Fruit fly (Drosophila melanogaster) whole organism, embryonic: ENCODE measurements around the gene Mco4.

Experiments
- Atf-2 ChIP-seq: fragments of 200-800 bp; sonication (Bioruptor generic); optimal IDR thresholded peaks from 2 replicates; lab custom pipeline; 2016; ENCODE audit warnings: missing biosample characterization, missing genetic modification characterization
- CG11085 ChIP-seq: fragments of 200-800 bp; sonication (Bioruptor generic); IDR thresholded peaks from 2 replicates; pipeline ENCODE4 v1.3.6; 2022; ENCODE audit warnings: missing biosample characterization, missing genetic modification characterization
- CG12769 ChIP-seq: fragments of 200-800 bp; sonication (Bioruptor generic); optimal IDR thresholded peaks from 2 replicates; lab custom pipeline; 2019; ENCODE audit warnings: missing biosample characterization, mild to moderate bottlenecking, missing genetic modification characterization, moderate library complexity
- CG12942 ChIP-seq: fragments of 200-800 bp; sonication (Bioruptor generic); optimal IDR thresholded peaks from 3 replicates; lab custom pipeline; 2016; ENCODE audit warnings: missing biosample characterization, missing genetic modification characterization
- CG13775 ChIP-seq: fragments of 200-800 bp; sonication (Bioruptor generic); optimal IDR thresholded peaks from 3 replicates; lab custom pipeline; 2017; ENCODE audit warnings: missing biosample characterization, mild to moderate bottlenecking, missing genetic modification characterization
- CG14710 ChIP-seq: fragments of 200-800 bp; sonication (Bioruptor generic); optimal IDR thresholded peaks from 3 replicates; lab custom pipeline; 2019; ENCODE audit warnings: missing biosample characterization, mild to moderate bottlenecking, missing genetic modification characterization, moderate library complexity
- CG16815 ChIP-seq: fragments of 200-800 bp; sonication (Bioruptor generic); optimal IDR thresholded peaks from 3 replicates; lab custom pipeline; 2017; ENCODE audit warnings: missing biosample characterization, mild to moderate bottlenecking, missing genetic modification characterization
- CG17328 ChIP-seq: fragments of 200-800 bp; sonication (Bioruptor generic); IDR thresholded peaks from 2 replicates; pipeline ENCODE4 v1.3.6; 2022; ENCODE audit warnings: missing biosample characterization, missing genetic modification characterization
- CG17359 ChIP-seq: fragments of 200-800 bp; sonication (Bioruptor generic); optimal IDR thresholded peaks from 3 replicates; lab custom pipeline; 2018; ENCODE audit warnings: missing biosample characterization, mild to moderate bottlenecking, missing genetic modification characterization, moderate library complexity
- CG17385 ChIP-seq: fragments of 200-800 bp; sonication (Bioruptor generic); optimal IDR thresholded peaks from 3 replicates; lab custom pipeline; 2018; ENCODE audit warnings: missing biosample characterization, mild to moderate bottlenecking, missing genetic modification characterization
- CG3065 ChIP-seq: fragments of 200-800 bp; sonication (Bioruptor generic); optimal IDR thresholded peaks from 2 replicates; lab custom pipeline; 2016; ENCODE audit warnings: missing biosample characterization, missing genetic modification characterization
- CG33557 ChIP-seq: fragments of 200-800 bp; sonication (Bioruptor generic); optimal IDR thresholded peaks from 2 replicates; lab custom pipeline; 2019; ENCODE audit warnings: missing biosample characterization, mild to moderate bottlenecking, missing genetic modification characterization, moderate library complexity
- CG4282 ChIP-seq: fragments of 200-800 bp; sonication (Bioruptor generic); optimal IDR thresholded peaks from 2 replicates; lab custom pipeline; 2016; ENCODE audit warnings: missing biosample characterization, missing genetic modification characterization
- CG4617 ChIP-seq: fragments of 200-800 bp; sonication (Bioruptor generic); optimal IDR thresholded peaks from 3 replicates; lab custom pipeline; 2016; ENCODE audit warnings: missing biosample characterization, missing genetic modification characterization, borderline replicate concordance
- CG4707 ChIP-seq: fragments of 200-800 bp; sonication (Bioruptor generic); optimal IDR thresholded peaks from 2 replicates; lab custom pipeline; 2018; ENCODE audit warnings: missing biosample characterization, mild to moderate bottlenecking, missing genetic modification characterization, moderate library complexity
- CG7271 ChIP-seq: fragments of 200-800 bp; sonication (Bioruptor generic); optimal IDR thresholded peaks from 2 replicates; lab custom pipeline; 2018; ENCODE audit warnings: missing biosample characterization, mild to moderate bottlenecking, missing genetic modification characterization, moderate library complexity
- CG7745 ChIP-seq: fragments of 200-800 bp; sonication (Bioruptor generic); optimal IDR thresholded peaks from 2 replicates; lab custom pipeline; 2018; ENCODE audit warnings: missing biosample characterization, mild to moderate bottlenecking, missing genetic modification characterization, moderate library complexity
- CG8290 ChIP-seq, 3 experiments: fragments of 200-800 bp; sonication (Bioruptor generic); optimal IDR thresholded peaks; 2 replicates each; lab custom pipeline; 2016 to 2019; ENCODE audit warnings: missing biosample characterization in 3 of 3, missing genetic modification characterization in 3 of 3, mild to moderate bottlenecking in 2 of 3, moderate library complexity in 1 of 3
- CG9727 ChIP-seq: fragments of 200-800 bp; sonication (Bioruptor generic); optimal IDR thresholded peaks from 3 replicates; lab custom pipeline; 2017; ENCODE audit warnings: missing biosample characterization, mild to moderate bottlenecking, missing genetic modification characterization
- CTCF ChIP-seq: fragments of 200-800 bp; sonication (Bioruptor generic); optimal IDR thresholded peaks from 2 replicates; lab custom pipeline; 2017; ENCODE audit warnings: missing biosample characterization, mild to moderate bottlenecking, missing genetic modification characterization, moderate library complexity
- Elba2 ChIP-seq: fragments of 200-800 bp; sonication (Bioruptor generic); optimal IDR thresholded peaks from 3 replicates; lab custom pipeline; 2016; ENCODE audit warnings: missing biosample characterization, missing genetic modification characterization
- Fer1 ChIP-seq: fragments of 200-800 bp; sonication (Bioruptor generic); optimal IDR thresholded peaks from 2 replicates; lab custom pipeline; 2017; ENCODE audit warnings: missing biosample characterization, mild to moderate bottlenecking, missing genetic modification characterization
- GATAe ChIP-seq: fragments of 200-800 bp; sonication (Bioruptor generic); conservative IDR thresholded peaks from 2 replicates; pipeline ENCODE4 v1.3.6; 2022; ENCODE audit warnings: missing biosample characterization, missing genetic modification characterization
- MTF-1 ChIP-seq: fragments of 200-800 bp; sonication (Bioruptor generic); optimal IDR thresholded peaks from 2 replicates; lab custom pipeline; 2018; ENCODE audit warnings: missing biosample characterization, mild to moderate bottlenecking, missing genetic modification characterization, borderline replicate concordance
- Oaz ChIP-seq: fragments of 200-800 bp; sonication (Bioruptor generic); IDR thresholded peaks from 2 replicates; pipeline ENCODE4 v1.3.6; 2022; ENCODE audit warnings: missing biosample characterization, missing genetic modification characterization
- Oli ChIP-seq: fragments of 200-800 bp; sonication (Bioruptor generic); optimal IDR thresholded peaks from 2 replicates; lab custom pipeline; 2018; ENCODE audit warnings: missing biosample characterization, mild to moderate bottlenecking, missing genetic modification characterization, moderate library complexity
- PHDP ChIP-seq: fragments of 200-800 bp; sonication (Bioruptor generic); optimal IDR thresholded peaks from 3 replicates; lab custom pipeline; 2018; ENCODE audit warnings: missing biosample characterization, mild to moderate bottlenecking, missing genetic modification characterization, moderate library complexity
- Sox100B ChIP-seq: fragments of 200-800 bp; sonication (Bioruptor generic); optimal IDR thresholded peaks from 3 replicates; lab custom pipeline; 2018; ENCODE audit warnings: missing biosample characterization, mild to moderate bottlenecking, missing genetic modification characterization
- Vsx1 ChIP-seq: fragments of 200-800 bp; sonication (Bioruptor generic); optimal IDR thresholded peaks from 2 replicates; lab custom pipeline; 2017; ENCODE audit warnings: missing biosample characterization, mild to moderate bottlenecking, missing genetic modification characterization, missing genetic modification reagents
- bbx ChIP-seq: fragments of 200-800 bp; sonication (Bioruptor generic); IDR thresholded peaks from 2 replicates; pipeline ENCODE4 v1.3.6; 2022; ENCODE audit warnings: missing biosample characterization, missing genetic modification characterization; ENCODE audit not compliant: partially characterized antibody
- cato ChIP-seq: fragments of 200-800 bp; sonication (Bioruptor generic); optimal IDR thresholded peaks from 2 replicates; lab custom pipeline; 2016; ENCODE audit warnings: missing biosample characterization, missing genetic modification characterization, borderline replicate concordance
- cg ChIP-seq: fragments of 200-800 bp; sonication (Bioruptor generic); optimal IDR thresholded peaks from 3 replicates; lab custom pipeline; 2019; ENCODE audit warnings: missing biosample characterization, mild to moderate bottlenecking, missing genetic modification characterization, moderate library complexity
- fd102C ChIP-seq: fragments of 200-800 bp; sonication (Bioruptor generic); optimal IDR thresholded peaks from 2 replicates; lab custom pipeline; 2018; ENCODE audit warnings: missing biosample characterization, mild to moderate bottlenecking, missing genetic modification characterization, moderate library complexity
- gcm2 ChIP-seq: fragments of 200-800 bp; sonication (Bioruptor generic); optimal IDR thresholded peaks from 2 replicates; lab custom pipeline; 2016; ENCODE audit warnings: missing biosample characterization, missing genetic modification characterization
- hb ChIP-seq: fragments of 200-800 bp; sonication (Bioruptor generic); IDR thresholded peaks from 3 replicates; pipeline ENCODE4 v1.3.6; 2022; ENCODE audit warnings: missing biosample characterization, missing genetic modification characterization; ENCODE audit not compliant: partially characterized antibody
- lmd ChIP-seq: fragments of 200-800 bp; sonication (Bioruptor generic); IDR thresholded peaks from 2 replicates; pipeline ENCODE4 v1.3.6; 2022; ENCODE audit warnings: missing biosample characterization, missing genetic modification characterization
- nom ChIP-seq: fragments of 200-800 bp; sonication (Bioruptor generic); optimal IDR thresholded peaks from 2 replicates; lab custom pipeline; 2017; ENCODE audit warnings: missing biosample characterization, missing genetic modification characterization, mild to moderate bottlenecking, moderate library complexity, missing genetic modification reagents
- otp ChIP-seq: fragments of 200-800 bp; sonication (Bioruptor generic); IDR thresholded peaks from 3 replicates; pipeline ENCODE4, ENCODE4 v1.3.6; 2022; ENCODE audit warnings: missing biosample characterization, missing genetic modification characterization
- pfk ChIP-seq: fragments of 200-800 bp; sonication (Bioruptor generic); optimal IDR thresholded peaks from 2 replicates; lab custom pipeline; 2018; ENCODE audit warnings: missing biosample characterization, mild to moderate bottlenecking, missing genetic modification characterization, moderate library complexity
- phol ChIP-seq: fragments of 200-800 bp; sonication (Bioruptor generic); optimal IDR thresholded peaks from 3 replicates; lab custom pipeline; 2018; ENCODE audit warnings: missing biosample characterization, mild to moderate bottlenecking, missing genetic modification characterization, moderate library complexity
- pita ChIP-seq: fragments of 200-800 bp; sonication (Bioruptor generic); optimal IDR thresholded peaks from 2 replicates; lab custom pipeline; 2017; ENCODE audit warnings: missing biosample characterization, mild to moderate bottlenecking, missing genetic modification characterization
- sens ChIP-seq: fragments of 200-800 bp; sonication (Bioruptor generic); peaks from one replicate; lab custom pipeline; 2016; ENCODE audit warnings: missing biosample characterization, missing genetic modification characterization
- shn ChIP-seq: fragments of 200-800 bp; sonication (Bioruptor generic); optimal IDR thresholded peaks from 3 replicates; lab custom pipeline; 2016; ENCODE audit warnings: missing biosample characterization, missing genetic modification characterization
- sob ChIP-seq: fragments of 200-800 bp; sonication (Bioruptor generic); IDR thresholded peaks from 2 replicates; pipeline ENCODE4 v1.3.6; 2022; ENCODE audit warnings: missing biosample characterization, missing genetic modification characterization
- stwl ChIP-seq: fragments of 200-800 bp; sonication (Bioruptor generic); optimal IDR thresholded peaks from 3 replicates; lab custom pipeline; 2018; ENCODE audit warnings: missing biosample characterization, mild to moderate bottlenecking, missing genetic modification characterization, moderate library complexity

Gene Mco4

DNA sequence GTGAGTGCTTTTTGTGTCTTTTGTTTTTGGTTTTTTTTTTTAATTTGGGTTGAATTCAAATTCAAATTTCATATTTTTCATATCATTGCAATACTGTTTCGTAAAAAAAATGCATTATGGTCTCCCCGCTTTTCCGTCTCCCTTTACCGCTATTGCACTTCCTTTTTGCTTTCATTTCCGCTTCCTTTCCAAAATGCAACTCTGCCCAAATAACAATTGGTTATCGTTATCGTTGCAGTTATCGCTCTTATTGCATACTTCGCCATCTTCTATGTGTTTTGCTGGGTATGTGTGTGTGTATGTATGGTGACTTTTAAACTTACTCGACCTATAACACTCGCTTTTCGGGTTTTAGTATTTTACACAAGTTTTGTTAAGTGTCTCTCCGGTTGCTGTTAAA, 9.2 kb upstream of the Mco4 start (continued):
- no peak for TF ChIP-seq Oaz (GFP tag; lab: Robert Waterston, UW)
- TF ChIP-seq lmd (GFP tag; lab: Robert Waterston, UW): no peak
- no peak for TF ChIP-seq CG4617 (GFP tag; lab: Kevin White, UChicago)
- TF ChIP-seq CG3065 (GFP tag; lab: Kevin White, UChicago): no peak
- TF ChIP-seq nom (GFP tag; lab: Kevin White, UChicago): peak; percentile 22
- no peak for TF ChIP-seq Vsx1
- peak; percentile 25 for TF ChIP-seq CG33557
- TF ChIP-seq pita (GFP tag; lab: Kevin White, UChicago): no peak
- no peak for TF ChIP-seq Fer1 (GFP tag; lab: Kevin White, UChicago)
- no peak for TF ChIP-seq sob
- TF ChIP-seq hb: no peak
- no peak for TF ChIP-seq Oli
- TF ChIP-seq CG17328 (GFP tag; lab: Robert Waterston, UW): 0 out of 2 replicates have a peak, but pooled peaks have one; percentile 25
- no peak for TF ChIP-seq pfk (GFP tag; lab: Kevin White, UChicago)
- TF ChIP-seq CG8290 (GFP tag; optimal IDR thresholded peaks at IDR 0.05; lab: Kevin White, UChicago): peak; percentile 41
- peak in 1 of 2 experiments; percentile 31 for TF ChIP-seq CG8290 (tag; optimal IDR thresholded peaks at IDR 0.05; lab: Kevin White, UChicago)
- TF ChIP-seq GATAe (GFP tag; lab: Robert Waterston, UW): no peak
- peak; percentile 1 for TF ChIP-seq cg (GFP tag; lab: Kevin White, UChicago)
- TF ChIP-seq MTF-1: no peak
- peak; percentile 85 for TF ChIP-seq stwl (tag; lab: Kevin White, UChicago)
- TF ChIP-seq CG7271 (tag; lab: Kevin White, UChicago): peak; percentile 95
- TF ChIP-seq shn (GFP tag; lab: Kevin White, UChicago): no peak
- TF ChIP-seq bbx: 0 out of 2 replicates have a peak, but pooled peaks have one; percentile 21
- peak; percentile 10 for TF ChIP-seq CG9727
- peak; percentile 6 for TF ChIP-seq CG17385 (GFP tag; lab: Kevin White, UChicago)
- TF ChIP-seq CG16815 (GFP tag; lab: Kevin White, UChicago): no peak
- no peak for TF ChIP-seq cato (GFP tag; lab: Kevin White, UChicago)
- TF ChIP-seq Sox100B (GFP tag; lab: Kevin White, UChicago): peak; percentile 18
- no peak for TF ChIP-seq CG12769 (tag; lab: Kevin White, UChicago)
- no peak for TF ChIP-seq CG7745 (tag; lab: Kevin White, UChicago)
- TF ChIP-seq otp: no peak
- TF ChIP-seq sens (GFP tag; lab: Kevin White, UChicago): peak; percentile 22
- no peak for TF ChIP-seq CG13775
- peak; percentile 23 for TF ChIP-seq CG4707 (GFP tag; lab: Kevin White, UChicago)
- peak; percentile 53 for TF ChIP-seq phol
- TF ChIP-seq CTCF: no peak
- TF ChIP-seq fd102C (GFP tag; lab: Kevin White, UChicago): peak; percentile 71
- TF ChIP-seq CG14710: peak; percentile 18
- TF ChIP-seq CG12942 (GFP tag; lab: Kevin White, UChicago): no peak
- peak; percentile 16 for TF ChIP-seq Elba2
- TF ChIP-seq Atf-2 (GFP tag; lab: Kevin White, UChicago): no peak
- no peak for TF ChIP-seq PHDP (tag; lab: Kevin White, UChicago)
- no peak for TF ChIP-seq CG4282
- peak; percentile 15 for TF ChIP-seq CG17359
- no peak for TF ChIP-seq CG11085
- no peak for TF ChIP-seq gcm2 (GFP tag; lab: Kevin White, UChicago)
